Worm (Caenorhabditis elegans) whole organism, L1 larva: Measurements from ENCODE around the gene R13D11.10.

Source experiments
- ama-1 ChIP-seq: fragments of 150-350 bp; optimal IDR thresholded peaks from 2 replicates; lab custom pipeline; 2014
- fkh-4 ChIP-seq: sonication (generic microtip); optimal IDR thresholded peaks from 2 replicates; lab custom pipeline; 2016; ENCODE audit warnings: missing compliant biosample characterization, missing genetic modification characterization, borderline replicate concordance
- hlh-4 ChIP-seq: sonication (generic microtip); optimal IDR thresholded peaks from 2 replicates; lab custom pipeline; 2016; ENCODE audit warnings: mild to moderate bottlenecking, missing genetic modification characterization, missing compliant biosample characterization
- nhr-90 ChIP-seq: sonication (generic microtip); optimal IDR thresholded peaks from 2 replicates; lab custom pipeline; 2016; ENCODE audit warnings: mild to moderate bottlenecking, missing genetic modification characterization, missing compliant biosample characterization; ENCODE audit not compliant: poor library complexity
- skn-1 ChIP-seq: fragments of 150-350 bp; optimal IDR thresholded peaks from 2 replicates; lab custom pipeline; 2014; ENCODE audit warnings: missing biosample characterization, missing genetic modification characterization
- unc-130 ChIP-seq: fragments of 150-350 bp; optimal IDR thresholded peaks from 2 replicates; lab custom pipeline; 2017; ENCODE audit warnings: missing biosample characterization, missing genetic modification characterization, inconsistent platforms
- unc-62 ChIP-seq: fragments of 150-350 bp; optimal IDR thresholded peaks from 2 replicates; lab custom pipeline; 2014; ENCODE audit warnings: missing biosample characterization, missing genetic modification reagents, missing genetic modification characterization

ce11 chrV:803472-803871 is 9.5 kb downstream of the R13D11.10 start:
- TF ChIP-seq hlh-4: no peak
- TF ChIP-seq fkh-4 (tag; lab: Kevin White, UChicago): no peak
- TF ChIP-seq skn-1 (tag; lab: Kevin White, UChicago): no peak
- TF ChIP-seq ama-1 (lab: Kevin White, UChicago): no peak
- no peak for TF ChIP-seq unc-62 (GFP tag; lab: Kevin White, UChicago)
- TF ChIP-seq nhr-90 (tag; lab: Kevin White, UChicago): no peak
- TF ChIP-seq unc-130 (tag; lab: Kevin White, UChicago): no peak
